Worm (Caenorhabditis elegans) whole organism, L1 larva: ENCODE measurements around the gene npr-10.

Experiments
- C04F5.9 ChIP-seq: sonication (generic microtip); optimal IDR thresholded peaks from 2 replicates; lab custom pipeline; 2016; ENCODE audit warnings: missing genetic modification characterization, missing compliant biosample characterization
- C16A3.4 ChIP-seq: fragments of 150-350 bp; optimal IDR thresholded peaks from 2 replicates; lab custom pipeline; 2014; ENCODE audit warnings: missing biosample characterization, missing genetic modification characterization
- Y116A8C.19 ChIP-seq: sonication (generic microtip); optimal IDR thresholded peaks from 2 replicates; lab custom pipeline; 2016; ENCODE audit warnings: missing compliant biosample characterization, missing genetic modification characterization, borderline replicate concordance
- aha-1 ChIP-seq: fragments of 150-350 bp; optimal IDR thresholded peaks from 2 replicates; lab custom pipeline; 2014; ENCODE audit warnings: missing biosample characterization, missing genetic modification characterization
- aly-2 ChIP-seq: fragments of 150-350 bp; optimal IDR thresholded peaks from 2 replicates; lab custom pipeline; 2014; ENCODE audit warnings: missing biosample characterization, missing genetic modification characterization
- ama-1 ChIP-seq: fragments of 150-350 bp; optimal IDR thresholded peaks from 2 replicates; lab custom pipeline; 2014
- blmp-1 ChIP-seq: fragments of 150-350 bp; optimal IDR thresholded peaks from 2 replicates; lab custom pipeline; 2014; ENCODE audit warnings: missing biosample characterization, missing genetic modification characterization
- ceh-8 ChIP-seq: fragments of 200-800 bp; sonication (Bioruptor generic); optimal IDR thresholded peaks from 2 replicates; lab custom pipeline; 2018; ENCODE audit warnings: mild to moderate bottlenecking, missing genetic modification characterization, moderate library complexity, missing compliant biosample characterization
- ceh-88 ChIP-seq: fragments of 200-800 bp; sonication (Bioruptor generic); IDR thresholded peaks from 2 replicates; pipeline ENCODE4 v1.3.6; 2022; ENCODE audit warnings: missing genetic modification characterization, missing compliant biosample characterization
- ceh-90 ChIP-seq: sonication (generic microtip); optimal IDR thresholded peaks from 2 replicates; lab custom pipeline; 2016; ENCODE audit warnings: missing genetic modification characterization, missing compliant biosample characterization
- dpl-1 ChIP-seq, 3 experiments: fragments of 150-350 bp in 2 of 3; sonication (generic microtip) in 1 of 3; optimal IDR thresholded peaks; 2 replicates each; lab custom pipeline; 2014 to 2017; ENCODE audit warnings: missing biosample characterization in 3 of 3, missing genetic modification characterization in 3 of 3, missing genetic modification reagents in 3 of 3
- efl-1 ChIP-seq, 4 experiments: fragments of 150-350 bp; optimal IDR thresholded peaks in 3 of 4; peaks in 1 of 4; 1 replicate in 1 of 4; 2 replicates in 3 of 4; lab custom pipeline; 2014; ENCODE audit warnings: missing biosample characterization in 2 of 4, missing genetic modification characterization in 2 of 4, missing genetic modification reagents in 2 of 4
- egl-13 ChIP-seq: sonication (generic microtip); optimal IDR thresholded peaks from 2 replicates; lab custom pipeline; 2016; ENCODE audit warnings: missing genotype, missing genetic modification reagents, missing genetic modification characterization, missing compliant biosample characterization
- elt-2 ChIP-seq: sonication (generic microtip); optimal IDR thresholded peaks from 2 replicates; lab custom pipeline; 2016; ENCODE audit warnings: missing genetic modification characterization, mild to moderate bottlenecking, inconsistent platforms, missing compliant biosample characterization, missing genetic modification reagents
- elt-3 ChIP-seq, 6 experiments: fragments of 150-350 bp in 1 of 6; sonication (generic microtip); optimal IDR thresholded peaks; 2 replicates each; lab custom pipeline; 2017 to 2018; ENCODE audit warnings: missing biosample characterization in 6 of 6, missing genetic modification characterization in 6 of 6, inconsistent platforms in 1 of 6
- ets-5 ChIP-seq: fragments of 200-800 bp; sonication (Bioruptor generic); IDR thresholded peaks from 2 replicates; pipeline ENCODE4 v1.3.6; 2022; ENCODE audit warnings: missing genetic modification characterization, missing compliant biosample characterization
- fkh-10 ChIP-seq: sonication (generic microtip); optimal IDR thresholded peaks from 2 replicates; lab custom pipeline; 2017; ENCODE audit warnings: missing biosample characterization, missing genetic modification reagents, missing genetic modification characterization
- grh-1 ChIP-seq: fragments of 200-800 bp; sonication (Bioruptor generic); IDR thresholded peaks from 2 replicates; pipeline ENCODE4 v1.3.6; 2022; ENCODE audit warnings: missing genetic modification reagents, missing genetic modification characterization, missing compliant biosample characterization
- hlh-17 ChIP-seq: fragments of 200-800 bp; sonication (Bioruptor generic); optimal IDR thresholded peaks from 2 replicates; lab custom pipeline; 2018; ENCODE audit warnings: missing genetic modification characterization, mild to moderate bottlenecking, missing compliant biosample characterization, moderate library complexity, borderline replicate concordance
- hlh-4 ChIP-seq: sonication (generic microtip); optimal IDR thresholded peaks from 2 replicates; lab custom pipeline; 2016; ENCODE audit warnings: mild to moderate bottlenecking, missing genetic modification characterization, missing compliant biosample characterization
- hpl-2 ChIP-seq: fragments of 150-350 bp; optimal IDR thresholded peaks from 2 replicates; lab custom pipeline; 2014; ENCODE audit warnings: missing biosample characterization, missing genetic modification reagents, missing genetic modification characterization
- isw-1 ChIP-seq: fragments of 200-800 bp; sonication (Bioruptor generic); IDR thresholded peaks from 2 replicates; pipeline ENCODE4 v1.3.6; 2022; ENCODE audit warnings: missing genetic modification characterization, missing compliant biosample characterization
- jun-1 ChIP-seq: fragments of 150-350 bp; optimal IDR thresholded peaks from 2 replicates; lab custom pipeline; 2014; ENCODE audit warnings: missing biosample characterization, missing genetic modification reagents, missing genetic modification characterization
- lin-13 ChIP-seq: fragments of 150-350 bp; optimal IDR thresholded peaks from 2 replicates; lab custom pipeline; 2014; ENCODE audit warnings: missing biosample characterization, missing genetic modification reagents, missing genetic modification characterization
- lin-14 ChIP-seq: fragments of 200-800 bp; sonication (Bioruptor generic); optimal IDR thresholded peaks from 2 replicates; lab custom pipeline; 2018; ENCODE audit warnings: mild to moderate bottlenecking, missing genetic modification characterization, moderate library complexity, missing compliant biosample characterization
- lin-39 ChIP-seq: fragments of 150-350 bp; optimal IDR thresholded peaks from 2 replicates; lab custom pipeline; 2014; ENCODE audit warnings: missing biosample characterization, missing genetic modification reagents, missing genetic modification characterization
- lsy-2 ChIP-seq, 2 experiments: fragments of 150-350 bp; optimal IDR thresholded peaks; 2 replicates each; lab custom pipeline; 2014; ENCODE audit warnings: missing biosample characterization in 2 of 2, missing genetic modification characterization in 2 of 2
- mdl-1 ChIP-seq, 2 experiments: fragments of 150-350 bp; optimal IDR thresholded peaks; 2 replicates each; lab custom pipeline; 2014 to 2017; ENCODE audit warnings: missing biosample characterization in 2 of 2, missing genetic modification characterization in 2 of 2, inconsistent platforms in 1 of 2
- nhr-77 ChIP-seq: fragments of 150-350 bp; optimal IDR thresholded peaks from 2 replicates; lab custom pipeline; 2014; ENCODE audit warnings: missing biosample characterization, missing genetic modification characterization
- nhr-84 ChIP-seq: sonication (generic microtip); optimal IDR thresholded peaks from 2 replicates; lab custom pipeline; 2017; ENCODE audit warnings: missing biosample characterization, missing genetic modification characterization
- nhr-85 ChIP-seq: sonication (generic microtip); peaks from one replicate; lab custom pipeline; 2016; ENCODE audit warnings: missing genetic modification characterization, inconsistent platforms, missing compliant biosample characterization
- nhr-90 ChIP-seq: sonication (generic microtip); optimal IDR thresholded peaks from 2 replicates; lab custom pipeline; 2016; ENCODE audit warnings: mild to moderate bottlenecking, missing genetic modification characterization, missing compliant biosample characterization; ENCODE audit not compliant: poor library complexity
- pag-3 ChIP-seq: sonication (generic microtip); optimal IDR thresholded peaks from 2 replicates; lab custom pipeline; 2017; ENCODE audit warnings: missing genetic modification characterization, mild to moderate bottlenecking, missing compliant biosample characterization, antibody characterized with exemption, borderline replicate concordance; ENCODE audit not compliant: insufficient read depth
- pqm-1 ChIP-seq: sonication (generic microtip); optimal IDR thresholded peaks from 3 replicates; lab custom pipeline; 2017; ENCODE audit warnings: missing biosample characterization, missing genetic modification characterization
- rnt-1 ChIP-seq: sonication (generic microtip); optimal IDR thresholded peaks from 2 replicates; lab custom pipeline; 2016; ENCODE audit warnings: mild to moderate bottlenecking, missing genetic modification characterization, moderate library complexity, missing compliant biosample characterization
- skn-1 ChIP-seq: fragments of 150-350 bp; optimal IDR thresholded peaks from 2 replicates; lab custom pipeline; 2014; ENCODE audit warnings: missing biosample characterization, missing genetic modification characterization
- snpc-4 ChIP-seq: fragments of 150-350 bp; optimal IDR thresholded peaks from 2 replicates; lab custom pipeline; 2014; ENCODE audit warnings: missing biosample characterization, missing genetic modification characterization
- sox-4 ChIP-seq: sonication (generic microtip); optimal IDR thresholded peaks from 2 replicates; lab custom pipeline; 2016; ENCODE audit warnings: missing genetic modification characterization, missing compliant biosample characterization
- sptf-1 ChIP-seq: fragments of 150-350 bp; optimal IDR thresholded peaks from 2 replicates; lab custom pipeline; 2014; ENCODE audit warnings: missing biosample characterization, missing genetic modification characterization
- swsn-7 ChIP-seq: sonication (generic microtip); optimal IDR thresholded peaks from 2 replicates; lab custom pipeline; 2016; ENCODE audit warnings: missing genetic modification characterization, missing compliant biosample characterization
- unc-30 ChIP-seq: sonication (generic microtip); optimal IDR thresholded peaks from 2 replicates; lab custom pipeline; 2017; ENCODE audit warnings: missing biosample characterization, missing genetic modification characterization
- unc-62 ChIP-seq: fragments of 150-350 bp; optimal IDR thresholded peaks from 2 replicates; lab custom pipeline; 2014; ENCODE audit warnings: missing biosample characterization, missing genetic modification reagents, missing genetic modification characterization
- unc-86 ChIP-seq: sonication (generic microtip); optimal IDR thresholded peaks from 2 replicates; lab custom pipeline; 2016; ENCODE audit warnings: missing genetic modification characterization, missing compliant biosample characterization
- unc-98 ChIP-seq: fragments of 200-800 bp; sonication (Bioruptor generic); IDR thresholded peaks from 2 replicates; pipeline ENCODE4 v1.3.6; 2022; ENCODE audit warnings: missing genetic modification characterization, missing compliant biosample characterization
- vab-15 ChIP-seq: sonication (generic microtip); optimal IDR thresholded peaks from 2 replicates; lab custom pipeline; 2017; ENCODE audit warnings: missing genotype, mild to moderate bottlenecking, missing genetic modification characterization, missing compliant biosample characterization
- xbp-1 ChIP-seq: sonication (generic microtip); optimal IDR thresholded peaks from 2 replicates; lab custom pipeline; 2016; ENCODE audit warnings: missing genetic modification characterization, missing compliant biosample characterization
- zip-4 ChIP-seq: fragments of 200-800 bp; sonication (Bioruptor generic); optimal IDR thresholded peaks from 2 replicates; lab custom pipeline; 2018; ENCODE audit warnings: mild to moderate bottlenecking, missing genetic modification characterization, moderate library complexity, missing compliant biosample characterization
- ztf-11 ChIP-seq, 2 experiments: sonication (generic microtip); optimal IDR thresholded peaks; 2 replicates each; lab custom pipeline; 2016 to 2017; ENCODE audit warnings: missing genetic modification characterization in 2 of 2, missing biosample characterization in 1 of 2, missing compliant biosample characterization in 1 of 2
- ztf-4 ChIP-seq: fragments of 150-350 bp; optimal IDR thresholded peaks from 2 replicates; lab custom pipeline; 2014; ENCODE audit warnings: missing biosample characterization, missing genetic modification characterization

npr-10 gene

ce11 chrX:13014341-13014740 is 18.2 kb downstream of the npr-10 start (continued):
- no peak for TF ChIP-seq dpl-1 (GFP tag; optimal IDR thresholded peaks at IDR 0.05; lab: Kevin White, UChicago)
- no peak for TF ChIP-seq lin-13 (GFP tag; lab: Kevin White, UChicago)
- no peak for TF ChIP-seq aha-1
- TF ChIP-seq lsy-2 (tag; optimal IDR thresholded peaks at IDR 0.05; lab: Kevin White, UChicago), result peak in 1 of 2 experiments; percentile 21
- peak; percentile 25 for TF ChIP-seq nhr-90 (tag; lab: Kevin White, UChicago)
- no peak for TF ChIP-seq isw-1 (GFP tag; lab: Robert Waterston, UW)
- TF ChIP-seq efl-1 (optimal IDR thresholded peaks at IDR 0.05; lab: Kevin White, UChicago), result no peak
- no peak for TF ChIP-seq efl-1 (GFP tag; optimal IDR thresholded peaks at IDR 0.05 in 1 of 2; lab: Kevin White, UChicago)
- TF ChIP-seq rnt-1, result no peak
- TF ChIP-seq ztf-4, result no peak
- TF ChIP-seq pqm-1 (tag; lab: Kevin White, UChicago), result no peak
- no peak for TF ChIP-seq nhr-77 (tag; lab: Kevin White, UChicago)
- no peak for TF ChIP-seq nhr-84 (tag; lab: Kevin White, UChicago)
- TF ChIP-seq jun-1 (tag; lab: Kevin White, UChicago), result no peak
- no peak for TF ChIP-seq aly-2 (tag; lab: Kevin White, UChicago)
- TF ChIP-seq sox-4, result no peak
- no peak for TF ChIP-seq hlh-4 (tag; lab: Kevin White, UChicago)
- no peak for TF ChIP-seq ama-1 (lab: Kevin White, UChicago)
- TF ChIP-seq lin-39 (tag; lab: Kevin White, UChicago), result no peak
- no peak for TF ChIP-seq swsn-7 (tag; lab: Kevin White, UChicago)
- no peak for TF ChIP-seq hpl-2 (GFP tag; lab: Kevin White, UChicago)
- no peak for TF ChIP-seq snpc-4 (tag; lab: Kevin White, UChicago)
- TF ChIP-seq zip-4 (GFP tag; lab: Kevin White, UChicago), result no peak
- TF ChIP-seq ceh-90 (tag; lab: Kevin White, UChicago), result no peak
- TF ChIP-seq C16A3.4 (tag; lab: Kevin White, UChicago), result no peak
- TF ChIP-seq mdl-1 (tag; optimal IDR thresholded peaks at IDR 0.05; lab: Kevin White, UChicago), result no peak
- no peak for TF ChIP-seq sptf-1 (tag; lab: Kevin White, UChicago)
- no peak for TF ChIP-seq unc-62 (GFP tag; lab: Kevin White, UChicago)
- TF ChIP-seq Y116A8C.19 (tag; lab: Kevin White, UChicago), result no peak
- no peak for TF ChIP-seq pag-3 (tag; lab: Kevin White, UChicago)
- TF ChIP-seq fkh-10 (GFP tag; lab: Kevin White, UChicago), result no peak
- TF ChIP-seq ztf-11 (tag; optimal IDR thresholded peaks at IDR 0.05; lab: Kevin White, UChicago), result no peak

- TF ChIP-seq ceh-8 (GFP tag; lab: Kevin White, UChicago), result no peak
- TF ChIP-seq nhr-85, result peak; percentile 77
- TF ChIP-seq lin-14 (GFP tag; lab: Kevin White, UChicago), result peak; percentile 12
Measured at ce11 chrX:13011897-13012296, 20.6 kb downstream of the npr-10 start.

- TF ChIP-seq elt-2 (tag; lab: Kevin White, UChicago) (no peak), C16A3.4 (tag; lab: Kevin White, UChicago) (peak; percentile 3), hpl-2 (GFP tag; lab: Kevin White, UChicago) (no peak), efl-1 (optimal IDR thresholded peaks at IDR 0.05; lab: Kevin White, UChicago) (no peak), efl-1 (GFP tag; optimal IDR thresholded peaks at IDR 0.05 in 1 of 2; lab: Kevin White, UChicago) (peak in 1 of 2 experiments; percentile 82), xbp-1 (tag; lab: Kevin White, UChicago) (no peak), skn-1 (tag; lab: Kevin White, UChicago) (no peak), nhr-84 (tag; lab: Kevin White, UChicago) (no peak), ets-5 (GFP tag; lab: Robert Waterston, UW) (no peak), hlh-17 (GFP tag; lab: Kevin White, UChicago) (no peak), unc-30 (tag; lab: Kevin White, UChicago) (no peak), grh-1 (GFP tag; lab: Robert Waterston, UW) (peak; percentile 79), blmp-1 (tag; lab: Kevin White, UChicago) (peak; percentile 98), vab-15 (tag; lab: Kevin White, UChicago) (no peak), sox-4 (no peak), aha-1 (no peak), egl-13 (tag; lab: Kevin White, UChicago) (no peak), ztf-11 (tag; optimal IDR thresholded peaks at IDR 0.05; lab: Kevin White, UChicago) (no peak), unc-98 (GFP tag; lab: Robert Waterston, UW) (no peak), unc-86 (tag; lab: Kevin White, UChicago) (no peak), elt-3 (tag; optimal IDR thresholded peaks at IDR 0.05; lab: Kevin White, UChicago) (peak in 4 of 6 experiments; percentile 22 to 50 (median 40)), ceh-88 (GFP tag; lab: Robert Waterston, UW) (no peak), rnt-1 (no peak), lin-39 (tag; lab: Kevin White, UChicago) (no peak), C04F5.9 (tag; lab: Kevin White, UChicago) (no peak), ceh-90 (tag; lab: Kevin White, UChicago) (no peak)
Measured at ce11 chrX:13009645-13010044, 22.9 kb downstream of the npr-10 start.
